Worm (Caenorhabditis elegans) whole organism, midembryonic: Measurements from ENCODE around the gene R07G3.7.

Experiments
- cog-1 ChIP-seq: sonication (generic microtip); optimal IDR thresholded peaks from 2 replicates; lab custom pipeline; 2016; ENCODE audit warnings: missing genetic modification characterization, missing compliant biosample characterization
- flt-1 ChIP-seq: fragments of 200-800 bp; sonication (Bioruptor generic); IDR thresholded peaks from 2 replicates; pipeline ENCODE4 v1.3.6; 2022; ENCODE audit warnings: missing genetic modification characterization, missing compliant biosample characterization
- klf-2 ChIP-seq: fragments of 200-800 bp; sonication (Bioruptor generic); conservative IDR thresholded peaks from 2 replicates; pipeline ENCODE4 v1.3.6; 2022; ENCODE audit warnings: missing genetic modification reagents, missing genetic modification characterization, missing compliant biosample characterization
- ztf-23 ChIP-seq: fragments of 200-800 bp; sonication (Bioruptor generic); IDR thresholded peaks from 2 replicates; pipeline ENCODE4 v1.3.6; 2022; ENCODE audit warnings: missing genetic modification reagents, missing genetic modification characterization, missing compliant biosample characterization

DNA sequence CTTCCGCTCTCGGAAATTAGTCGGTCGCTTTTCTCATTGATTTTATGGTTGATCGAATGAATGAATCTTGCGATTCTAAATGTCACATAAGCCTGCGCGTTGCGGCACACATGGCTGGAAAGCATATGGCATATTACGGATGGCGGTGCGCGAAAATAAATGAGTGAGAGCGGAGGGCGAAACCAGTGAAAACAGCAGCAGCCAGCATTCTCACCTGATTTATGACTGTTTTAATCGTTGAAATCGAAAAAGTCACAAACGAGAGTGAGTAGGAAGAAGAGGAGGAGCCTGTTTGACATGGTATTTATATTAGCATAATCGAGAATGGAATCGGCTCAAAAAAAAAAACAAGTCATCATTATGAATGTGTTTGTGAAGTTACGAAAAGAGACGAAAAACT lies 10.7 kb upstream of the R07G3.7 start:
- no peak for TF ChIP-seq flt-1
- no peak for TF ChIP-seq ztf-23 (GFP tag; lab: Robert Waterston, UW)
- TF ChIP-seq klf-2 (GFP tag; lab: Robert Waterston, UW) = no peak
- no peak for TF ChIP-seq cog-1
